Fruit fly (Drosophila melanogaster): ENCODE data around the gene Amt.

- TF ChIP-seq ss (GFP tag; optimal IDR thresholded peaks at IDR 0.05) (no peak), Sox15 (GFP tag; optimal IDR thresholded peaks at IDR 0.05) (no peak), Eip93F (GFP tag; optimal IDR thresholded peaks at IDR 0.05) (no peak), CG6792 (GFP tag; optimal IDR thresholded peaks at IDR 0.05) (no peak), Gug (GFP tag; IDR thresholded peaks at IDR 0.05) (no peak), achi (GFP tag; optimal IDR thresholded peaks at IDR 0.05) (no peak), CG9139 (GFP tag; optimal IDR thresholded peaks at IDR 0.05) (no peak)
Measured at dm6 chr3R:15246601-15247000, 2.3 kb downstream of the Amt start.

Measured in whole organism, prepupa.